Worm (Caenorhabditis elegans) whole organism, L4/young adult: ENCODE data around the gene tsp-21.

ENCODE experiments used
- W03F9.2 ChIP-seq: fragments of 150-350 bp; optimal IDR thresholded peaks from 2 replicates; lab custom pipeline; 2014; ENCODE audit warnings: missing biosample characterization, missing genetic modification characterization
- dao-5 ChIP-seq: sonication (generic microtip); optimal IDR thresholded peaks from 2 replicates; lab custom pipeline; 2016; ENCODE audit warnings: missing genotype, missing genetic modification characterization, moderate library complexity, missing compliant biosample characterization
- him-1 ChIP-seq: sonication (generic microtip); optimal IDR thresholded peaks from 2 replicates; lab custom pipeline; 2016; ENCODE audit warnings: missing genotype, missing genetic modification reagents, missing genetic modification characterization, missing compliant biosample characterization

DNA sequence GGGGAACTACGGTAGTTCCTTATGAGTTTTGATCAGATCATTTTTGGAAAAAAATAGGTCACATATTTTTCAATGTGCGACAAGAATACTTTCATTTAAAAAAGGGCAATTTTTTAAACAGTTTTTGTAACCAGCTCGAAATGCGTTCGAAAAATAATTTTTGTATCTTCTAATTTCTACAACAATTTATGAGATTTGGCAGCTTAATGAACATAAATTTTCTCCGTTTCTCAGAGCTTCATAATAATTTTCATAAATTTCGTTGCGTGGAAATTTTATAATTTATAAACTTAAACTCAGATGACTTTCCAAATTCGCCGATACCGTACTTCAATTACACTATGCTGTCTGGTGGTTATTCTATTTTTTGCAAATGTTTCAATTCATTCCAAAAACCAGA is 37.3 kb upstream of the tsp-21 start, which contains the start of gene F21G4.3:
- TF ChIP-seq W03F9.2 (tag; lab: Kevin White, UChicago) (no peak), him-1 (tag; lab: Kevin White, UChicago) (no peak), dao-5 (tag; lab: Kevin White, UChicago) (no peak)
